Fruit fly (Drosophila melanogaster): ENCODE results near the gene CG34043.

CG34043 gene

DNA sequence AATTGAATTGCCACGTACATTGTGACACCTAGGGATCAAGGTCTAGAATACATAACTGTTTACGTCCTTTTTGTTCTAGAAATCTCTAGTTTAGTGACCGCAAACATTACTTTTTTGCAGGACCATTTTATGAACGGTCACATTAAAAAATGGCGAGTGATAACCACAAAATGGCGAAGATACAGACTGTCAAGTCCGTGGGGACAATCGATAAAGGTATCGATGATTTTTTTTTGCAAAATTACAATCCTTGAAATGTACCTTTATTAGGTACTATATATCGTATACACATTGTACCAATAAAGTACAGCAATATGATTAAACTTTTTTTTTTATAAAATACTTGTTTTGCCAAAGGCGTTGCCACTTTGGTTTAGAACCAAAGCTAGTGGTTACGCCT is 50.2 kb downstream of the CG34043 start (continued):
- TF ChIP-seq Hr3 (GFP tag; optimal IDR thresholded peaks at IDR 0.05) (no peak), CG6791 (GFP tag; IDR thresholded peaks at IDR 0.05; ENCODE audit: partially characterized antibody) (peak; percentile 60; the same call in 2 of the 3 replicates), CG4707 (GFP tag; optimal IDR thresholded peaks at IDR 0.05) (no peak), mam (GFP tag; optimal IDR thresholded peaks at IDR 0.05) (no peak), tna (GFP tag; IDR thresholded peaks at IDR 0.05; ENCODE audit: partially characterized antibody) (peak; percentile 46; the same call in 1 of the 2 replicates), CTCF (GFP tag; optimal IDR thresholded peaks at IDR 0.05) (no peak), phol (tag; optimal IDR thresholded peaks at IDR 0.05) (peak; percentile 99), CG15696 (tag; optimal IDR thresholded peaks at IDR 0.05) (no peak), scrt (GFP tag; optimal IDR thresholded peaks at IDR 0.05) (no peak), CG10654 (GFP tag; optimal IDR thresholded peaks at IDR 0.05) (no peak), CG9797 (GFP tag; optimal IDR thresholded peaks at IDR 0.05) (peak; percentile 28), CG12071 (GFP tag; optimal IDR thresholded peaks at IDR 0.05) (no peak), CG9215 (GFP tag; IDR thresholded peaks at IDR 0.05) (no peak), CG34422 (GFP tag; IDR thresholded peaks at IDR 0.05) (no peak), sim (GFP tag; IDR thresholded peaks at IDR 0.05) (no peak), tin (GFP tag; optimal IDR thresholded peaks at IDR 0.05) (no peak), CG33213 (GFP tag; optimal IDR thresholded peaks at IDR 0.05) (no peak), br (optimal IDR thresholded peaks at IDR 0.05) (no peak), Ets97D (GFP tag; optimal IDR thresholded peaks at IDR 0.05) (no peak), CG10209 (GFP tag; optimal IDR thresholded peaks at IDR 0.05) (no peak), bowl (GFP tag; IDR thresholded peaks at IDR 0.05) (no peak), p53 (GFP tag; optimal IDR thresholded peaks at IDR 0.05) (no peak), peb (GFP tag; IDR thresholded peaks at IDR 0.05) (no peak), HLH3B (GFP tag; IDR thresholded peaks at IDR 0.05) (no peak), chif (GFP tag; optimal IDR thresholded peaks at IDR 0.05) (no peak), Sox100B (GFP tag; optimal IDR thresholded peaks at IDR 0.05) (no peak), CG10959 (GFP tag; IDR thresholded peaks at IDR 0.05) (no peak)
